Worm (Caenorhabditis elegans): ENCODE data around the gene ugt-14.
"Not testable (repeated sequence)": the region's sequence is repeated elsewhere in the genome, so short reads cannot be mapped to it uniquely, and the experiment has no call there.

DNA sequence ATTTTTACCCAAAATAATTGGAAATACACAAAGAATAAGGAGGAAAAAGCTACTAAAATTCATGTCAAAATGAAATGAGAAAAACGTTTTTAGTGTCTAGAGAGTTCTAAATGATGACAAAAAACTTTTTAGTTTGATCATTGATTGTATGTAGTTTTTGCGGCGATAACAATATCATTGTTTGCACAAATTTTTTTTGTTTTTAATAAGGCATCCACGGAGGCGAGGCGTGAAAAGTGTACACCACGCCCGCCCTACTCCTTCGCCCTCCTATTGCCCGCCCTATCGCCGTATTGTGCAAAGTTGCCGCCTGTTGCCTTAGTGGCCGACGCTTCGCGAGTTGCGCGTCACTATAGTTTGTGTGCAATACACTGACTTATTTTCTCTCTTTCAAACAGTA lies 6.0 kb upstream of the ugt-14 start, which contains the start of gene ugt-10:
- not testable (repeated sequence) for TF ChIP-seq sma-9 (GFP tag; optimal IDR thresholded peaks at IDR 0.05); sma-9 (tag; optimal IDR thresholded peaks at IDR 0.05); alr-1 (tag; optimal IDR thresholded peaks at IDR 0.05); egl-27 (tag; optimal IDR thresholded peaks at IDR 0.05); ama-1 (optimal IDR thresholded peaks at IDR 0.05); lin-13 (GFP tag; optimal IDR thresholded peaks at IDR 0.05)

Measured in whole organism, L2 larva.